Fruit fly (Drosophila melanogaster) whole organism, pupa: Measurements from ENCODE around the gene Flacc.

ENCODE experiments used
- CG10348 ChIP-seq: fragments of 200-800 bp; sonication (Bioruptor generic); IDR thresholded peaks from 2 replicates; pipeline ENCODE4 v1.3.6; 2022; ENCODE audit warnings: missing biosample characterization, missing genetic modification characterization
- CG13204 ChIP-seq: fragments of 200-800 bp; sonication (Bioruptor generic); optimal IDR thresholded peaks from 2 replicates; lab custom pipeline; 2018; ENCODE audit warnings: missing biosample characterization, mild to moderate bottlenecking, missing genetic modification characterization, moderate library complexity
- CG15710 ChIP-seq: fragments of 200-800 bp; sonication (Bioruptor generic); optimal IDR thresholded peaks from 2 replicates; lab custom pipeline; 2018; ENCODE audit warnings: missing biosample characterization, mild to moderate bottlenecking, missing genetic modification characterization, moderate library complexity
- CG17806 ChIP-seq: fragments of 200-800 bp; sonication (Bioruptor generic); optimal IDR thresholded peaks from 2 replicates; lab custom pipeline; 2018; ENCODE audit warnings: missing biosample characterization, mild to moderate bottlenecking, missing genetic modification characterization, moderate library complexity
- CG32121 ChIP-seq: fragments of 200-800 bp; sonication (Bioruptor generic); IDR thresholded peaks from 2 replicates; pipeline ENCODE4 v1.3.6; 2022; ENCODE audit warnings: missing biosample characterization, missing genetic modification characterization
- CG34367 ChIP-seq: fragments of 200-800 bp; sonication (Bioruptor generic); optimal IDR thresholded peaks from 2 replicates; lab custom pipeline; 2018; ENCODE audit warnings: missing biosample characterization, mild to moderate bottlenecking, missing genetic modification characterization
- CG4496 ChIP-seq: fragments of 200-800 bp; sonication (Bioruptor generic); IDR thresholded peaks from 3 replicates; pipeline ENCODE4 v1.3.6; 2022; ENCODE audit warnings: missing biosample characterization, missing genetic modification characterization
- CG8301 ChIP-seq: fragments of 200-800 bp; sonication (Bioruptor generic); optimal IDR thresholded peaks from 2 replicates; lab custom pipeline; 2018; ENCODE audit warnings: missing biosample characterization, mild to moderate bottlenecking, missing genetic modification characterization
- CG9948 ChIP-seq: fragments of 200-800 bp; sonication (Bioruptor generic); optimal IDR thresholded peaks from 2 replicates; lab custom pipeline; 2018; ENCODE audit warnings: missing biosample characterization, mild to moderate bottlenecking, missing genetic modification characterization, moderate library complexity
- EcR ChIP-seq: fragments of 200-800 bp; sonication (Bioruptor generic); optimal IDR thresholded peaks from 3 replicates; lab custom pipeline; 2019; ENCODE audit warnings: missing biosample characterization, missing genetic modification characterization, mild to moderate bottlenecking, moderate library complexity, missing genetic modification reagents
- Pif1A ChIP-seq: fragments of 200-800 bp; sonication (Bioruptor generic); optimal IDR thresholded peaks from 3 replicates; lab custom pipeline; 2016; ENCODE audit warnings: missing biosample characterization, missing genetic modification characterization
- Pif1B ChIP-seq: fragments of 200-800 bp; sonication (Bioruptor generic); optimal IDR thresholded peaks from 3 replicates; lab custom pipeline; 2016; ENCODE audit warnings: missing biosample characterization, missing genetic modification characterization
- Snoo ChIP-seq: fragments of 200-800 bp; sonication (Bioruptor generic); optimal IDR thresholded peaks from 3 replicates; lab custom pipeline; 2017; ENCODE audit warnings: missing biosample characterization, mild to moderate bottlenecking, missing genetic modification characterization, inconsistent platforms
- fd96Ca ChIP-seq: fragments of 200-800 bp; sonication (Bioruptor generic); IDR thresholded peaks from 3 replicates; pipeline ENCODE4 v1.3.6; 2022; ENCODE audit warnings: missing biosample characterization, missing genetic modification characterization

DNA sequence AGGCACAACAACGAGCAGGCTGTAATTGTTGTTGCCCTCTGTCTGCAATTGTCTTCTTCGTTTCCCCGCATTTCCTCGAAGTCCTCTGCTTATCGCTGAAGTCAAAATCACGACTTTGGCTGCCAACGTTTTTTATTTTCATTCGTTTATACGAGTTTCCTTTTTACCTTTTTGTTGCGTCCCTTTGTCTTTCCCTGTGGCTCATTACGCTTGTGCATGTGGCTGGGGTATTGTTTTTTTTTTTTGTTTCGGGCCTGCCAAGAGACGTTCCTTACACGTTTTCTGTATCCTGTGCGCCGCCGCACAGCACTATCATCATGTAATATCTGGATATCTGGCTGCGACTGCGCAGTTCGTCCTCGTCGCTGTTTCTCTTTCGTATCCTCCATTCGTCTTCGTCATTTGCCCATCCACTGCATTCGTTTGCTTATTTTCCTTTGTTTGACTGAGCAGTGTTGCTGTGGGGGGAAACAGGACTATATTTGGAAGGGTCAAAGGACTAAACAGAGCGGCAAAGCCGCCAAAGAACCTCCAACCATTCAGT is 27.1 kb downstream of the Flacc start:
- TF ChIP-seq Pif1A (GFP tag; lab: Kevin White, UChicago) (no peak), EcR (GFP tag; lab: Kevin White, UChicago) (peak; percentile 50), CG17806 (tag; lab: Kevin White, UChicago) (peak; percentile 19), Snoo (tag; lab: Kevin White, UChicago) (no peak), CG10348 (GFP tag; lab: Robert Waterston, UW) (no peak), CG9948 (tag; lab: Kevin White, UChicago) (no peak), fd96Ca (GFP tag; lab: Robert Waterston, UW) (no peak), CG15710 (tag; lab: Kevin White, UChicago) (peak; percentile 14), CG13204 (GFP tag; lab: Kevin White, UChicago) (peak; percentile 71), CG8301 (tag; lab: Kevin White, UChicago) (no peak), CG4496 (no peak), CG34367 (tag; lab: Kevin White, UChicago) (peak; percentile 7), CG32121 (GFP tag; lab: Robert Waterston, UW) (no peak), Pif1B (GFP tag; lab: Kevin White, UChicago) (no peak)
